Worm (Caenorhabditis elegans) whole organism, young adult: ENCODE data around the gene Y67D8C.7.

Experiments used
- C17E4.6 ChIP-seq: fragments of 200-800 bp; sonication (Bioruptor generic); IDR thresholded peaks from 2 replicates; pipeline ENCODE4 v1.3.6; 2022; ENCODE audit warnings: missing genetic modification reagents, missing genetic modification characterization, missing compliant biosample characterization
- F10E7.11 ChIP-seq: sonication (generic microtip); optimal IDR thresholded peaks from 2 replicates; lab custom pipeline; 2017; ENCODE audit warnings: mild to moderate bottlenecking, missing genetic modification characterization, moderate library complexity, missing compliant biosample characterization
- F22D6.2 ChIP-seq: sonication (generic microtip); optimal IDR thresholded peaks from 2 replicates; lab custom pipeline; 2016; ENCODE audit warnings: mild to moderate bottlenecking, missing genetic modification characterization, missing compliant biosample characterization
- F23B12.7 ChIP-seq: sonication (generic microtip); optimal IDR thresholded peaks from 2 replicates; lab custom pipeline; 2017; ENCODE audit warnings: missing genetic modification characterization, mild to moderate bottlenecking, missing compliant biosample characterization, antibody characterized with exemption, moderate library complexity; ENCODE audit not compliant: insufficient read depth
- F37B4.10 ChIP-seq: fragments of 200-800 bp; sonication (Bioruptor generic); IDR thresholded peaks from 2 replicates; pipeline ENCODE4 v1.3.6; 2022; ENCODE audit warnings: missing genetic modification characterization, missing compliant biosample characterization
- F55B11.4 ChIP-seq: sonication (generic microtip); optimal IDR thresholded peaks from 2 replicates; lab custom pipeline; 2016; ENCODE audit warnings: missing compliant biosample characterization, missing genetic modification characterization, borderline replicate concordance; ENCODE audit not compliant: insufficient read depth
- F57A8.1 ChIP-seq: fragments of 200-800 bp; sonication (Bioruptor generic); optimal IDR thresholded peaks from 2 replicates; lab custom pipeline; 2018; ENCODE audit warnings: mild to moderate bottlenecking, missing genetic modification characterization, moderate library complexity, missing compliant biosample characterization
- K12H6.12 ChIP-seq: fragments of 200-800 bp; sonication (Bioruptor generic); optimal IDR thresholded peaks from 2 replicates; lab custom pipeline; 2018; ENCODE audit warnings: mild to moderate bottlenecking, missing genetic modification characterization, missing compliant biosample characterization
- T26A5.8 ChIP-seq: sonication (generic microtip); optimal IDR thresholded peaks from 2 replicates; lab custom pipeline; 2016; ENCODE audit warnings: missing genetic modification characterization, missing compliant biosample characterization
- Y53G8AR.9 ChIP-seq: fragments of 200-800 bp; sonication (Bioruptor generic); conservative IDR thresholded peaks from 2 replicates; pipeline ENCODE4 v1.3.6; 2022; ENCODE audit warnings: missing genetic modification reagents, missing genetic modification characterization, missing compliant biosample characterization
- Y95B8A.8 ChIP-seq: fragments of 200-800 bp; sonication (Bioruptor generic); IDR thresholded peaks from 2 replicates; pipeline ENCODE4 v1.3.6; 2022; ENCODE audit warnings: missing genetic modification reagents, missing genetic modification characterization, missing compliant biosample characterization
- ZK185.1 ChIP-seq: sonication (generic microtip); optimal IDR thresholded peaks from 2 replicates; lab custom pipeline; 2016; ENCODE audit warnings: mild to moderate bottlenecking, missing genetic modification characterization, missing compliant biosample characterization; ENCODE audit not compliant: poor library complexity, severe bottlenecking
- atf-7 ChIP-seq: sonication (generic microtip); optimal IDR thresholded peaks from 2 replicates; lab custom pipeline; 2017; ENCODE audit warnings: mild to moderate bottlenecking, missing genetic modification characterization, missing compliant biosample characterization
- athp-1 ChIP-seq: sonication (generic microtip); optimal IDR thresholded peaks from 2 replicates; lab custom pipeline; 2017; ENCODE audit warnings: mild to moderate bottlenecking, missing genetic modification characterization, missing compliant biosample characterization
- bed-2 ChIP-seq: fragments of 200-800 bp; sonication (Bioruptor generic); IDR thresholded peaks from 2 replicates; pipeline ENCODE4 v1.3.6; 2022; ENCODE audit warnings: missing genetic modification reagents, missing genetic modification characterization, missing compliant biosample characterization
- ceh-40 ChIP-seq: fragments of 200-800 bp; sonication (Bioruptor generic); IDR thresholded peaks from 2 replicates; pipeline ENCODE4 v1.3.6; 2022; ENCODE audit warnings: missing genetic modification characterization, missing compliant biosample characterization
- ceh-79 ChIP-seq: sonication (generic microtip); optimal IDR thresholded peaks from 2 replicates; lab custom pipeline; 2017; ENCODE audit warnings: mild to moderate bottlenecking, missing genetic modification characterization, missing compliant biosample characterization
- efl-1 ChIP-seq: fragments of 150-350 bp; optimal IDR thresholded peaks from 2 replicates; lab custom pipeline; 2014; ENCODE audit warnings: missing biosample characterization, missing genetic modification reagents, missing genetic modification characterization
- egl-18 ChIP-seq: fragments of 200-800 bp; sonication (Bioruptor generic); IDR thresholded peaks from 2 replicates; pipeline ENCODE4 v1.3.6; 2022; ENCODE audit warnings: missing genetic modification reagents, missing genetic modification characterization, missing compliant biosample characterization
- egl-44 ChIP-seq: fragments of 200-800 bp; sonication (Bioruptor generic); IDR thresholded peaks from 2 replicates; pipeline ENCODE4 v1.3.6; 2022; ENCODE audit warnings: missing genetic modification reagents, missing genetic modification characterization, missing compliant biosample characterization
- egrh-3 ChIP-seq: fragments of 200-800 bp; sonication (Bioruptor generic); IDR thresholded peaks from 2 replicates; pipeline ENCODE4 v1.3.6; 2022; ENCODE audit warnings: missing genetic modification reagents, missing genetic modification characterization, missing compliant biosample characterization
- hmg-1.2 ChIP-seq: fragments of 200-800 bp; sonication (Bioruptor generic); IDR thresholded peaks from 2 replicates; pipeline ENCODE4 v1.3.6; 2022; ENCODE audit warnings: missing genetic modification reagents, missing genetic modification characterization, missing compliant biosample characterization
- let-526 ChIP-seq: fragments of 200-800 bp; sonication (Bioruptor generic); IDR thresholded peaks from 2 replicates; pipeline ENCODE4 v1.3.6; 2022; ENCODE audit warnings: missing genetic modification reagents, missing genetic modification characterization, missing compliant biosample characterization
- lsy-27 ChIP-seq: sonication (generic microtip); optimal IDR thresholded peaks from 2 replicates; lab custom pipeline; 2017; ENCODE audit warnings: missing genetic modification characterization, mild to moderate bottlenecking, missing compliant biosample characterization, antibody characterized with exemption, missing genotype, borderline replicate concordance; ENCODE audit not compliant: insufficient read depth
- madf-8 ChIP-seq: fragments of 200-800 bp; sonication (Bioruptor generic); conservative IDR thresholded peaks from 2 replicates; pipeline ENCODE4 v1.3.6; 2022; ENCODE audit warnings: missing genetic modification reagents, missing genetic modification characterization, missing compliant biosample characterization
- mcd-1 ChIP-seq: fragments of 200-800 bp; sonication (Bioruptor generic); IDR thresholded peaks from 2 replicates; pipeline ENCODE4 v1.3.6; 2022; ENCODE audit warnings: missing genetic modification reagents, missing genetic modification characterization, missing compliant biosample characterization
- mel-28 ChIP-seq: sonication (generic microtip); optimal IDR thresholded peaks from 2 replicates; lab custom pipeline; 2016; ENCODE audit warnings: borderline replicate concordance, mild to moderate bottlenecking, missing genetic modification characterization, missing compliant biosample characterization
- mes-4 ChIP-seq: sonication (generic microtip); optimal IDR thresholded peaks from 2 replicates; lab custom pipeline; 2016; ENCODE audit warnings: missing genotype, missing genetic modification characterization, missing compliant biosample characterization
- nfya-1 ChIP-seq: sonication (generic microtip); optimal IDR thresholded peaks from 2 replicates; lab custom pipeline; 2017; ENCODE audit warnings: antibody characterized with exemption, missing compliant biosample characterization, missing genetic modification characterization, borderline replicate concordance; ENCODE audit not compliant: insufficient read depth
- nfya-2 ChIP-seq: fragments of 200-800 bp; sonication (Bioruptor generic); IDR thresholded peaks from 2 replicates; pipeline ENCODE4 v1.3.6; 2022; ENCODE audit warnings: missing genetic modification reagents, missing genetic modification characterization, missing compliant biosample characterization
- nfyb-1 ChIP-seq: fragments of 200-800 bp; sonication (Bioruptor generic); IDR thresholded peaks from 2 replicates; pipeline ENCODE4 v1.3.6; 2022; ENCODE audit warnings: missing genetic modification reagents, missing genetic modification characterization, missing compliant biosample characterization
- nhr-27 ChIP-seq: fragments of 200-800 bp; sonication (Bioruptor generic); optimal IDR thresholded peaks from 2 replicates; lab custom pipeline; 2018; ENCODE audit warnings: mild to moderate bottlenecking, missing genetic modification characterization, moderate library complexity, missing compliant biosample characterization
- nhr-80 ChIP-seq: sonication (generic microtip); optimal IDR thresholded peaks from 2 replicates; lab custom pipeline; 2016; ENCODE audit warnings: missing genetic modification characterization, missing compliant biosample characterization
- repo-1 ChIP-seq: sonication (generic microtip); optimal IDR thresholded peaks from 2 replicates; lab custom pipeline; 2017; ENCODE audit warnings: mild to moderate bottlenecking, missing genetic modification characterization, missing compliant biosample characterization
- sea-2 ChIP-seq: fragments of 200-800 bp; sonication (Bioruptor generic); IDR thresholded peaks from 2 replicates; pipeline ENCODE4 v1.3.6; 2022; ENCODE audit warnings: missing genetic modification characterization, missing compliant biosample characterization
- somi-1 ChIP-seq: fragments of 200-800 bp; sonication (Bioruptor generic); optimal IDR thresholded peaks from 2 replicates; lab custom pipeline; 2018; ENCODE audit warnings: mild to moderate bottlenecking, missing genetic modification characterization, missing compliant biosample characterization
- sptf-2 ChIP-seq: fragments of 200-800 bp; sonication (Bioruptor generic); optimal IDR thresholded peaks from 2 replicates; lab custom pipeline; 2018; ENCODE audit warnings: mild to moderate bottlenecking, missing genetic modification characterization, missing compliant biosample characterization
- tbp1 ChIP-seq: fragments of 200-800 bp; sonication (Bioruptor generic); optimal IDR thresholded peaks from 2 replicates; lab custom pipeline; 2018; ENCODE audit warnings: mild to moderate bottlenecking, missing genetic modification characterization, missing compliant biosample characterization
- unc-130 ChIP-seq: sonication (generic microtip); optimal IDR thresholded peaks from 2 replicates; lab custom pipeline; 2016; ENCODE audit warnings: missing genetic modification reagents, missing genetic modification characterization, missing compliant biosample characterization
- unc-62 ChIP-seq: fragments of 150-350 bp; optimal IDR thresholded peaks from 2 replicates; lab custom pipeline; 2014; ENCODE audit warnings: missing biosample characterization, missing genetic modification reagents, missing genetic modification characterization
- xnd-1 ChIP-seq: sonication (generic microtip); optimal IDR thresholded peaks from 2 replicates; lab custom pipeline; 2016; ENCODE audit warnings: missing genotype, missing genetic modification reagents, missing genetic modification characterization, missing compliant biosample characterization
- zfh-2 ChIP-seq: fragments of 200-800 bp; sonication (Bioruptor generic); conservative IDR thresholded peaks from 2 replicates; pipeline ENCODE4 v1.3.6; 2022; ENCODE audit warnings: missing genetic modification reagents, missing genetic modification characterization, missing compliant biosample characterization
- zim-3 ChIP-seq: sonication (generic microtip); optimal IDR thresholded peaks from 2 replicates; lab custom pipeline; 2017; ENCODE audit warnings: mild to moderate bottlenecking, missing genetic modification characterization, moderate library complexity, missing compliant biosample characterization
- ztf-22 ChIP-seq: fragments of 200-800 bp; sonication (Bioruptor generic); optimal IDR thresholded peaks from 2 replicates; lab custom pipeline; 2018; ENCODE audit warnings: mild to moderate bottlenecking, missing genetic modification characterization, moderate library complexity, missing compliant biosample characterization
- ztf-25 ChIP-seq: fragments of 200-800 bp; sonication (Bioruptor generic); IDR thresholded peaks from 2 replicates; pipeline ENCODE4 v1.3.6; 2022; ENCODE audit warnings: missing genetic modification reagents, missing genetic modification characterization, missing compliant biosample characterization
- ztf-26 ChIP-seq: sonication (generic microtip); optimal IDR thresholded peaks from 2 replicates; lab custom pipeline; 2017; ENCODE audit warnings: missing genetic modification characterization, missing compliant biosample characterization
- ztf-28 ChIP-seq: fragments of 200-800 bp; sonication (Bioruptor generic); IDR thresholded peaks from 2 replicates; pipeline ENCODE4 v1.3.6; 2022; ENCODE audit warnings: missing genetic modification reagents, missing genetic modification characterization, missing compliant biosample characterization

Y67D8C.7 gene

ce11 chrIV:3035375-3035774, 31.4 kb downstream of the Y67D8C.7 start:
- TF ChIP-seq K12H6.12 (no peak), zfh-2 (GFP tag; lab: Robert Waterston, UW) (peak; percentile 52; the same call in 1 of the 2 replicates), egrh-3 (GFP tag; lab: Robert Waterston, UW) (peak; percentile 54; the same call in 1 of the 2 replicates)

ce11 chrIV:3032020-3032419, 34.7 kb downstream of the Y67D8C.7 start:
- no peak for TF ChIP-seq mel-28 (tag; lab: Kevin White, UChicago)
- no peak for TF ChIP-seq lsy-27 (tag; lab: Kevin White, UChicago)
- peak; percentile 24 for TF ChIP-seq T26A5.8 (tag; lab: Kevin White, UChicago)
- TF ChIP-seq F10E7.11 (tag; lab: Kevin White, UChicago): peak; percentile 43
- TF ChIP-seq somi-1 (GFP tag; lab: Kevin White, UChicago): no peak
- TF ChIP-seq athp-1 (tag; lab: Kevin White, UChicago): no peak
- no peak for TF ChIP-seq nfya-1
- TF ChIP-seq ztf-28: no peak
- no peak for TF ChIP-seq Y95B8A.8 (GFP tag; lab: Robert Waterston, UW)
- TF ChIP-seq ztf-26 (tag; lab: Kevin White, UChicago): no peak
- no peak for TF ChIP-seq ZK185.1
- no peak for TF ChIP-seq atf-7 (tag; lab: Kevin White, UChicago)
- TF ChIP-seq sptf-2: no peak
- TF ChIP-seq zfh-2 (GFP tag; lab: Robert Waterston, UW): no peak
- TF ChIP-seq zim-3: peak; percentile 63
- TF ChIP-seq F23B12.7: no peak
- TF ChIP-seq repo-1: peak; percentile 14
- 0 out of 2 replicates have a peak, but pooled peaks have one; percentile 27 for TF ChIP-seq ztf-25 (GFP tag; lab: Robert Waterston, UW)
- TF ChIP-seq Y53G8AR.9: no peak
- TF ChIP-seq ztf-22 (GFP tag; lab: Kevin White, UChicago): no peak
- TF ChIP-seq F37B4.10 (GFP tag; lab: Robert Waterston, UW): no peak
- TF ChIP-seq madf-8: no peak
- no peak for TF ChIP-seq nhr-80
- TF ChIP-seq nfya-2 (GFP tag; lab: Robert Waterston, UW): no peak
- no peak for TF ChIP-seq egrh-3 (GFP tag; lab: Robert Waterston, UW)
- TF ChIP-seq unc-62 (GFP tag; lab: Kevin White, UChicago): no peak
- no peak for TF ChIP-seq ceh-40 (GFP tag; lab: Robert Waterston, UW)
- 0 out of 2 replicates have a peak, but pooled peaks have one; percentile 4 for TF ChIP-seq hmg-1.2 (GFP tag; lab: Robert Waterston, UW)
- no peak for TF ChIP-seq tbp1 (GFP tag; lab: Kevin White, UChicago)
- TF ChIP-seq nhr-27 (tag; lab: Kevin White, UChicago): peak; percentile 38
- no peak for TF ChIP-seq F22D6.2
- peak; percentile 68 for TF ChIP-seq ceh-79 (tag; lab: Kevin White, UChicago)
- TF ChIP-seq egl-18 (GFP tag; lab: Robert Waterston, UW): no peak
- TF ChIP-seq F55B11.4 (tag; lab: Kevin White, UChicago): no peak
- no peak for TF ChIP-seq let-526 (GFP tag; lab: Robert Waterston, UW)
- no peak for TF ChIP-seq efl-1 (GFP tag; lab: Kevin White, UChicago)
- TF ChIP-seq C17E4.6: no peak
- no peak for TF ChIP-seq unc-130 (GFP tag; lab: Kevin White, UChicago)
- no peak for TF ChIP-seq mes-4 (tag; lab: Kevin White, UChicago)
- no peak for TF ChIP-seq xnd-1
- no peak for TF ChIP-seq sea-2
- TF ChIP-seq F57A8.1: no peak
- no peak for TF ChIP-seq egl-44
- TF ChIP-seq nfyb-1 (GFP tag; lab: Robert Waterston, UW): no peak; the same call in 1 of the 2 replicates
- no peak for TF ChIP-seq mcd-1 (GFP tag; lab: Robert Waterston, UW)
- no peak for TF ChIP-seq bed-2 (GFP tag; lab: Robert Waterston, UW)
